Fruit fly (Drosophila melanogaster) whole organism, embryonic: ENCODE results near the gene Tcs4.

Experiments used
- Aef1 ChIP-seq: fragments of 200-800 bp; sonication (Bioruptor generic); IDR thresholded peaks from 3 replicates; pipeline ENCODE4 v1.3.6; 2022; ENCODE audit warnings: missing biosample characterization, missing genetic modification characterization
- CG10274 ChIP-seq: fragments of 200-800 bp; sonication (Bioruptor generic); optimal IDR thresholded peaks from 3 replicates; lab custom pipeline; 2017; ENCODE audit warnings: missing biosample characterization, mild to moderate bottlenecking, missing genetic modification characterization
- CG12219 ChIP-seq: fragments of 200-800 bp; sonication (Bioruptor generic); optimal IDR thresholded peaks from 3 replicates; lab custom pipeline; 2018; ENCODE audit warnings: missing biosample characterization, mild to moderate bottlenecking, missing genetic modification characterization
- CG14667 ChIP-seq: fragments of 200-800 bp; sonication (Bioruptor generic); IDR thresholded peaks from 2 replicates; pipeline ENCODE4 v1.3.6; 2022; ENCODE audit warnings: missing biosample characterization, missing genetic modification characterization
- CG1647 ChIP-seq: fragments of 200-800 bp; sonication (Bioruptor generic); optimal IDR thresholded peaks from 3 replicates; lab custom pipeline; 2016; ENCODE audit warnings: missing biosample characterization, missing genetic modification characterization
- CG16815 ChIP-seq: fragments of 200-800 bp; sonication (Bioruptor generic); optimal IDR thresholded peaks from 3 replicates; lab custom pipeline; 2017; ENCODE audit warnings: missing biosample characterization, mild to moderate bottlenecking, missing genetic modification characterization
- CG18011 ChIP-seq: fragments of 200-800 bp; sonication (Bioruptor generic); optimal IDR thresholded peaks from 2 replicates; lab custom pipeline; 2017; ENCODE audit warnings: missing biosample characterization, missing genetic modification characterization, mild to moderate bottlenecking, moderate library complexity, missing genotype
- CG2199 ChIP-seq: fragments of 200-800 bp; sonication (Bioruptor generic); IDR thresholded peaks from 3 replicates; pipeline ENCODE4 v1.3.6; 2022; ENCODE audit warnings: missing biosample characterization, missing genetic modification characterization
- CG2678 ChIP-seq: fragments of 200-800 bp; sonication (Bioruptor generic); optimal IDR thresholded peaks from 3 replicates; lab custom pipeline; 2019; ENCODE audit warnings: missing biosample characterization, mild to moderate bottlenecking, missing genetic modification characterization, moderate library complexity
- CG3065 ChIP-seq: fragments of 200-800 bp; sonication (Bioruptor generic); optimal IDR thresholded peaks from 2 replicates; lab custom pipeline; 2016; ENCODE audit warnings: missing biosample characterization, missing genetic modification characterization
- CG34224 ChIP-seq: fragments of 200-800 bp; sonication (Bioruptor generic); IDR thresholded peaks from 3 replicates; pipeline ENCODE4 v1.3.6; 2022; ENCODE audit warnings: missing biosample characterization, missing genetic modification characterization; ENCODE audit not compliant: partially characterized antibody
- CG34376 ChIP-seq: fragments of 200-800 bp; sonication (Bioruptor generic); optimal IDR thresholded peaks from 2 replicates; lab custom pipeline; 2018; ENCODE audit warnings: missing biosample characterization, mild to moderate bottlenecking, missing genetic modification characterization
- CG4282 ChIP-seq: fragments of 200-800 bp; sonication (Bioruptor generic); optimal IDR thresholded peaks from 2 replicates; lab custom pipeline; 2016; ENCODE audit warnings: missing biosample characterization, missing genetic modification characterization
- CG4360 ChIP-seq: fragments of 200-800 bp; sonication (Bioruptor generic); IDR thresholded peaks from 2 replicates; pipeline ENCODE4 v1.3.6; 2022; ENCODE audit warnings: missing biosample characterization, missing genetic modification characterization
- CG43689 ChIP-seq: fragments of 200-800 bp; sonication (Bioruptor generic); IDR thresholded peaks from 2 replicates; pipeline ENCODE4 v1.3.6; 2022; ENCODE audit warnings: missing biosample characterization, missing genetic modification characterization
- CG4854 ChIP-seq: fragments of 200-800 bp; sonication (Bioruptor generic); optimal IDR thresholded peaks from 2 replicates; lab custom pipeline; 2016; ENCODE audit warnings: missing biosample characterization, missing genetic modification characterization, inconsistent platforms
- CG5245 ChIP-seq: fragments of 200-800 bp; sonication (Bioruptor generic); optimal IDR thresholded peaks from 3 replicates; lab custom pipeline; 2016; ENCODE audit warnings: missing biosample characterization, missing genetic modification characterization
- CG7963 ChIP-seq: fragments of 200-800 bp; sonication (Bioruptor generic); IDR thresholded peaks from 3 replicates; pipeline ENCODE4 v1.3.6; 2022; ENCODE audit warnings: missing biosample characterization, missing genetic modification characterization; ENCODE audit not compliant: partially characterized antibody
- CG8281 ChIP-seq: fragments of 200-800 bp; sonication (Bioruptor generic); optimal IDR thresholded peaks from 2 replicates; lab custom pipeline; 2018; ENCODE audit warnings: missing biosample characterization, mild to moderate bottlenecking, missing genetic modification characterization, moderate library complexity
- CHES-1-like ChIP-seq: fragments of 200-800 bp; sonication (Bioruptor generic); optimal IDR thresholded peaks from 2 replicates; lab custom pipeline; 2016; ENCODE audit warnings: missing biosample characterization, missing genetic modification characterization
- D19B ChIP-seq: fragments of 200-800 bp; sonication (Bioruptor generic); optimal IDR thresholded peaks from 2 replicates; lab custom pipeline; 2017; ENCODE audit warnings: missing biosample characterization, mild to moderate bottlenecking, missing genetic modification characterization
- Dll ChIP-seq: fragments of 200-800 bp; sonication (Bioruptor generic); IDR thresholded peaks from 4 replicates; pipeline ENCODE4 v1.3.6; 2022; ENCODE audit warnings: missing biosample characterization, missing genetic modification characterization; ENCODE audit not compliant: partially characterized antibody
- Dref ChIP-seq: fragments of 200-800 bp; sonication (Bioruptor generic); IDR thresholded peaks from 2 replicates; pipeline ENCODE4 v1.3.6; 2022; ENCODE audit warnings: missing biosample characterization, missing genetic modification characterization
- HmgZ ChIP-seq: fragments of 200-800 bp; sonication (Bioruptor generic); optimal IDR thresholded peaks from 2 replicates; lab custom pipeline; 2018; ENCODE audit warnings: missing biosample characterization, mild to moderate bottlenecking, missing genetic modification characterization
- Hr3 ChIP-seq: fragments of 200-800 bp; sonication (Bioruptor generic); optimal IDR thresholded peaks from 3 replicates; lab custom pipeline; 2016; ENCODE audit warnings: missing biosample characterization, missing genetic modification characterization
- Hr39 ChIP-seq: fragments of >200 bp; optimal IDR thresholded peaks from 2 replicates; lab custom pipeline; 2017
- Hr51 ChIP-seq, 2 experiments: fragments of 200-800 bp; sonication (Bioruptor generic); optimal IDR thresholded peaks; 2 replicates in 1 of 2; 3 replicates in 1 of 2; lab custom pipeline; 2016 to 2018; ENCODE audit warnings: missing biosample characterization in 2 of 2, missing genetic modification characterization in 2 of 2, mild to moderate bottlenecking in 1 of 2, moderate library complexity in 1 of 2
- Mad ChIP-seq: fragments of 200-800 bp; sonication (Bioruptor generic); optimal IDR thresholded peaks from 2 replicates; lab custom pipeline; 2016; ENCODE audit warnings: missing biosample characterization, missing genetic modification characterization
- Max ChIP-seq: fragments of 200-800 bp; sonication (Bioruptor generic); optimal IDR thresholded peaks from 2 replicates; lab custom pipeline; 2016; ENCODE audit warnings: missing biosample characterization, mild to moderate bottlenecking, missing genetic modification characterization
- NC2α ChIP-seq: fragments of 200-800 bp; sonication (Bioruptor generic); optimal IDR thresholded peaks from 2 replicates; lab custom pipeline; 2016; ENCODE audit warnings: missing biosample characterization, missing genetic modification characterization
- Ssrp ChIP-seq: fragments of 200-800 bp; sonication (Bioruptor generic); optimal IDR thresholded peaks from 2 replicates; lab custom pipeline; 2018; ENCODE audit warnings: missing biosample characterization, mild to moderate bottlenecking, missing genetic modification characterization, moderate library complexity
- Tbp ChIP-seq: fragments of >200 bp; optimal IDR thresholded peaks from 2 replicates; lab custom pipeline; 2018; ENCODE audit warnings: missing biosample characterization, missing genetic modification characterization
- ac ChIP-seq: fragments of 200-800 bp; sonication (Bioruptor generic); optimal IDR thresholded peaks from 3 replicates; lab custom pipeline; 2017; ENCODE audit warnings: missing biosample characterization, mild to moderate bottlenecking, missing genetic modification characterization
- al ChIP-seq: fragments of 200-800 bp; sonication (Bioruptor generic); IDR thresholded peaks from 2 replicates; pipeline ENCODE4 v1.3.6; 2022; ENCODE audit warnings: missing biosample characterization, missing genetic modification characterization
- aop ChIP-seq: fragments of 200-800 bp; sonication (Bioruptor generic); IDR thresholded peaks from 2 replicates; pipeline ENCODE4 v1.3.6; 2022; ENCODE audit warnings: missing biosample characterization, missing genetic modification characterization
- az2 ChIP-seq: fragments of 200-800 bp; sonication (Bioruptor generic); optimal IDR thresholded peaks from 3 replicates; lab custom pipeline; 2016; ENCODE audit warnings: missing biosample characterization, missing genetic modification characterization
- bcd ChIP-seq: fragments of 200-800 bp; sonication (Bioruptor generic); optimal IDR thresholded peaks from 2 replicates; lab custom pipeline; 2017; ENCODE audit warnings: missing biosample characterization, mild to moderate bottlenecking, missing genetic modification characterization
- cwo ChIP-seq: fragments of 200-800 bp; sonication (Bioruptor generic); optimal IDR thresholded peaks from 3 replicates; lab custom pipeline; 2017; ENCODE audit warnings: missing biosample characterization, missing genetic modification characterization, mild to moderate bottlenecking, moderate library complexity, missing genetic modification reagents
- dmrt11E ChIP-seq: fragments of 200-800 bp; sonication (Bioruptor generic); optimal IDR thresholded peaks from 3 replicates; lab custom pipeline; 2018; ENCODE audit warnings: missing biosample characterization, mild to moderate bottlenecking, missing genetic modification characterization, moderate library complexity
- grn ChIP-seq: fragments of 200-800 bp; sonication (Bioruptor generic); optimal IDR thresholded peaks from 3 replicates; lab custom pipeline; 2017; ENCODE audit warnings: missing biosample characterization, missing genetic modification characterization
- her ChIP-seq: fragments of 200-800 bp; sonication (Bioruptor generic); optimal IDR thresholded peaks from 2 replicates; lab custom pipeline; 2016; ENCODE audit warnings: missing biosample characterization, missing genetic modification characterization
- hkb ChIP-seq, 2 experiments: fragments of 200-800 bp in 1 of 2; fragments of >200 bp in 1 of 2; sonication (Bioruptor generic) in 1 of 2; IDR thresholded peaks in 1 of 2; optimal IDR thresholded peaks in 1 of 2; 2 replicates each; pipeline versions ENCODE4 v1.3.6 to Lab custom; 2017 to 2022; ENCODE audit warnings: missing biosample characterization in 1 of 2, missing genetic modification characterization in 1 of 2
- hth ChIP-seq: fragments of >200 bp; optimal IDR thresholded peaks from 2 replicates; lab custom pipeline; 2017; ENCODE audit warnings: inconsistent platforms
- klu ChIP-seq: fragments of 200-800 bp; sonication (Bioruptor generic); IDR thresholded peaks from 2 replicates; pipeline ENCODE4 v1.3.6; 2022; ENCODE audit warnings: missing biosample characterization, missing genetic modification characterization
- pzg ChIP-seq: fragments of 200-800 bp; sonication (Bioruptor generic); optimal IDR thresholded peaks from 3 replicates; lab custom pipeline; 2018; ENCODE audit warnings: missing biosample characterization, mild to moderate bottlenecking, missing genetic modification characterization, moderate library complexity
- run ChIP-seq: fragments of 200-800 bp; sonication (Bioruptor generic); optimal IDR thresholded peaks from 3 replicates; lab custom pipeline; 2018; ENCODE audit warnings: missing biosample characterization, mild to moderate bottlenecking, missing genetic modification characterization
- seq ChIP-seq: fragments of 200-800 bp; sonication (Bioruptor generic); IDR thresholded peaks from 2 replicates; pipeline ENCODE4 v1.3.6; 2022; ENCODE audit warnings: missing biosample characterization, missing genetic modification characterization
- stwl ChIP-seq: fragments of 200-800 bp; sonication (Bioruptor generic); optimal IDR thresholded peaks from 3 replicates; lab custom pipeline; 2018; ENCODE audit warnings: missing biosample characterization, mild to moderate bottlenecking, missing genetic modification characterization, moderate library complexity
- tll ChIP-seq, 2 experiments: fragments of 200-800 bp in 1 of 2; fragments of >200 bp in 1 of 2; sonication (Bioruptor generic) in 1 of 2; optimal IDR thresholded peaks; 2 replicates each; lab custom pipeline; 2017 to 2019; ENCODE audit warnings: missing biosample characterization in 2 of 2, missing genetic modification characterization in 2 of 2, mild to moderate bottlenecking in 1 of 2, moderate library complexity in 1 of 2
- wor ChIP-seq: fragments of 200-800 bp; sonication (Bioruptor generic); IDR thresholded peaks from 2 replicates; pipeline ENCODE4 v1.3.6; 2022; ENCODE audit warnings: missing biosample characterization, missing genetic modification characterization
- zfh1 ChIP-seq: fragments of 200-800 bp; sonication (Bioruptor generic); IDR thresholded peaks from 3 replicates; pipeline ENCODE4 v1.3.6; 2022; ENCODE audit warnings: missing biosample characterization, missing genetic modification characterization

The Tcs4 gene

dm6 chrX:19668405-19668804 is 33.1 kb downstream of the Tcs4 start (continued):
- peak; percentile 95 for TF ChIP-seq Hr3 (GFP tag; lab: Kevin White, UChicago)
- TF ChIP-seq Mad (GFP tag; lab: Kevin White, UChicago) = peak; percentile 96
- TF ChIP-seq run (tag; lab: Kevin White, UChicago) = peak; percentile 84
- TF ChIP-seq CG8281 (tag; lab: Kevin White, UChicago) = peak; percentile 86
- TF ChIP-seq Max = peak; percentile 88
- TF ChIP-seq her (GFP tag; lab: Kevin White, UChicago) = peak; percentile 97
- TF ChIP-seq CG5245 (GFP tag; lab: Kevin White, UChicago) = peak; percentile 96
- TF ChIP-seq Aef1 (GFP tag; lab: Robert Waterston, UW) = peak; percentile 93
- TF ChIP-seq pzg (GFP tag; lab: Kevin White, UChicago) = peak; percentile 19
- peak in 1 of 2 experiments; percentile 1 for TF ChIP-seq tll (GFP tag; optimal IDR thresholded peaks at IDR 0.05; lab: Kevin White, UChicago)
- TF ChIP-seq ac (GFP tag; lab: Kevin White, UChicago) = peak; percentile 89
- TF ChIP-seq wor = peak; percentile 89
- TF ChIP-seq CG2199 (GFP tag; lab: Robert Waterston, UW) = peak; percentile 88; the same call in 2 of the 3 replicates
- TF ChIP-seq cwo (GFP tag; lab: Kevin White, UChicago) = peak; percentile 86
- TF ChIP-seq az2 = peak; percentile 98
- peak; percentile 39 for TF ChIP-seq Dref (GFP tag; lab: Robert Waterston, UW)
- TF ChIP-seq grn (GFP tag; lab: Kevin White, UChicago) = peak; percentile 87
- peak; percentile 86 for TF ChIP-seq CG4854 (GFP tag; lab: Kevin White, UChicago)
- peak; percentile 90 for TF ChIP-seq CG14667 (GFP tag; lab: Robert Waterston, UW)
- peak; percentile 93 for TF ChIP-seq CG34376
- TF ChIP-seq CG4360 (GFP tag; lab: Robert Waterston, UW) = peak; percentile 46; the same call in 1 of the 2 replicates
- peak; percentile 92 for TF ChIP-seq CG43689 (GFP tag; lab: Robert Waterston, UW)
- no peak for TF ChIP-seq Tbp (GFP tag; lab: Kevin White, UChicago)
- TF ChIP-seq hth (lab: Kevin White, UChicago) = no peak
- TF ChIP-seq CG2678 = peak; percentile 95
- TF ChIP-seq Dll (GFP tag; lab: Robert Waterston, UW) = no peak
- no peak for TF ChIP-seq CG34224 (GFP tag; lab: Robert Waterston, UW)
- peak; percentile 79 for TF ChIP-seq CG18011
- TF ChIP-seq Hr39 (lab: Kevin White, UChicago) = no peak
- peak; percentile 84 for TF ChIP-seq al (GFP tag; lab: Robert Waterston, UW)
- TF ChIP-seq CHES-1-like (GFP tag; lab: Kevin White, UChicago) = peak; percentile 98
- no peak for TF ChIP-seq CG7963 (GFP tag; lab: Robert Waterston, UW)
- peak; percentile 95 for TF ChIP-seq seq (GFP tag; lab: Robert Waterston, UW)
- peak; percentile 86 for TF ChIP-seq CG10274 (GFP tag; lab: Kevin White, UChicago)
- TF ChIP-seq D19B = peak; percentile 67
- TF ChIP-seq NC2α (GFP tag; lab: Kevin White, UChicago) = peak; percentile 97
- peak; percentile 94 for TF ChIP-seq CG1647 (GFP tag; lab: Kevin White, UChicago)
- no peak for TF ChIP-seq hkb (optimal IDR thresholded peaks at IDR 0.05; lab: Kevin White, UChicago)
- peak; percentile 92 for TF ChIP-seq hkb (GFP tag; IDR thresholded peaks at IDR 0.05; lab: Robert Waterston, UW)
- peak; percentile 95 for TF ChIP-seq Ssrp (tag; lab: Kevin White, UChicago)
- peak; percentile 98 for TF ChIP-seq dmrt11E (tag; lab: Kevin White, UChicago)
- peak; percentile 96 for TF ChIP-seq zfh1
- TF ChIP-seq klu = peak; percentile 86
- peak; percentile 89 for TF ChIP-seq aop (GFP tag; lab: Robert Waterston, UW)
- peak; percentile 98 for TF ChIP-seq HmgZ
- TF ChIP-seq CG12219 (GFP tag; lab: Kevin White, UChicago) = peak; percentile 97
- peak; percentile 93 for TF ChIP-seq CG3065
- TF ChIP-seq CG16815 = peak; percentile 98
- peak; percentile 93 to 96 for TF ChIP-seq Hr51 (GFP tag; optimal IDR thresholded peaks at IDR 0.05; lab: Kevin White, UChicago)
- peak; percentile 59 for TF ChIP-seq stwl (tag; lab: Kevin White, UChicago)
- TF ChIP-seq bcd (GFP tag; lab: Kevin White, UChicago) = peak; percentile 91
- TF ChIP-seq CG4282 (GFP tag; lab: Kevin White, UChicago) = peak; percentile 80
